Worm (Caenorhabditis elegans) whole organism, L3 larva: ENCODE measurements around the gene clec-258.

ENCODE experiments used
- R02D3.7 ChIP-seq: fragments of 150-350 bp; optimal IDR thresholded peaks from 2 replicates; lab custom pipeline; 2014; ENCODE audit warnings: missing biosample characterization, missing genetic modification characterization
- ZK546.5 ChIP-seq: sonication (generic microtip); optimal IDR thresholded peaks from 2 replicates; lab custom pipeline; 2017; ENCODE audit warnings: missing biosample characterization, missing genetic modification characterization
- aly-2 ChIP-seq: fragments of 150-350 bp; optimal IDR thresholded peaks from 2 replicates; lab custom pipeline; 2014; ENCODE audit warnings: missing biosample characterization, missing genetic modification characterization
- ama-1 ChIP-seq: fragments of 150-350 bp; optimal IDR thresholded peaks from 2 replicates; lab custom pipeline; 2018
- ceh-9 ChIP-seq: sonication (generic microtip); optimal IDR thresholded peaks from 2 replicates; lab custom pipeline; 2018; ENCODE audit warnings: missing biosample characterization, missing genetic modification characterization
- daf-12 ChIP-seq: fragments of 150-350 bp; optimal IDR thresholded peaks from 2 replicates; lab custom pipeline; 2014; ENCODE audit warnings: missing biosample characterization, missing genetic modification reagents, missing genetic modification characterization
- egl-27 ChIP-seq: sonication (generic microtip); optimal IDR thresholded peaks from 4 replicates; lab custom pipeline; 2017; ENCODE audit warnings: missing biosample characterization, missing genetic modification reagents, missing genetic modification characterization
- egl-5 ChIP-seq: fragments of 150-350 bp; optimal IDR thresholded peaks from 2 replicates; lab custom pipeline; 2017; ENCODE audit warnings: missing biosample characterization, missing genetic modification reagents, missing genetic modification characterization, inconsistent platforms
- elt-1 ChIP-seq: fragments of 150-350 bp; optimal IDR thresholded peaks from 2 replicates; lab custom pipeline; 2014; ENCODE audit warnings: missing biosample characterization, missing genetic modification characterization
- elt-2 ChIP-seq: sonication (generic microtip); optimal IDR thresholded peaks from 2 replicates; lab custom pipeline; 2016; ENCODE audit warnings: missing genetic modification reagents, mild to moderate bottlenecking, missing genetic modification characterization, missing compliant biosample characterization
- elt-3 ChIP-seq, 3 experiments: fragments of 150-350 bp in 1 of 3; sonication (generic microtip) in 2 of 3; optimal IDR thresholded peaks; 2 replicates in 2 of 3; 4 replicates in 1 of 3; lab custom pipeline; 2014 to 2017; ENCODE audit warnings: missing biosample characterization in 3 of 3, missing genetic modification characterization in 3 of 3
- fkh-10 ChIP-seq: sonication (generic microtip); optimal IDR thresholded peaks from 2 replicates; lab custom pipeline; 2017; ENCODE audit warnings: missing biosample characterization, missing genetic modification reagents, missing genetic modification characterization
- fkh-2 ChIP-seq: fragments of 150-350 bp; optimal IDR thresholded peaks from 2 replicates; lab custom pipeline; 2014; ENCODE audit warnings: missing biosample characterization, missing genetic modification reagents, missing genetic modification characterization
- fos-1 ChIP-seq: fragments of 150-350 bp; optimal IDR thresholded peaks from 2 replicates; lab custom pipeline; 2014; ENCODE audit warnings: missing biosample characterization, missing genetic modification characterization
- hmg-11 ChIP-seq: sonication (generic microtip); optimal IDR thresholded peaks from 2 replicates; lab custom pipeline; 2016; ENCODE audit warnings: missing genetic modification characterization, missing compliant biosample characterization
- lin-15B ChIP-seq: fragments of 150-350 bp; optimal IDR thresholded peaks from 2 replicates; lab custom pipeline; 2014; ENCODE audit warnings: missing biosample characterization, missing genetic modification characterization
- mdl-1 ChIP-seq: fragments of 150-350 bp; optimal IDR thresholded peaks from 2 replicates; lab custom pipeline; 2014; ENCODE audit warnings: missing biosample characterization, missing genetic modification characterization
- mml-1 ChIP-seq: fragments of 150-350 bp; sonication (generic microtip); optimal IDR thresholded peaks from 3 replicates; lab custom pipeline; 2014; ENCODE audit warnings: missing biosample characterization, missing genetic modification characterization
- nfya-1 ChIP-seq: sonication (generic microtip); optimal IDR thresholded peaks from 2 replicates; lab custom pipeline; 2017; ENCODE audit warnings: missing genetic modification characterization, mild to moderate bottlenecking, missing compliant biosample characterization, antibody characterized with exemption, moderate library complexity; ENCODE audit not compliant: insufficient read depth
- nhr-237 ChIP-seq: fragments of 150-350 bp; optimal IDR thresholded peaks from 2 replicates; lab custom pipeline; 2014; ENCODE audit warnings: missing biosample characterization, missing genetic modification characterization
- nhr-25 ChIP-seq: sonication (generic microtip); optimal IDR thresholded peaks from 2 replicates; lab custom pipeline; 2017; ENCODE audit warnings: missing biosample characterization, missing genetic modification characterization
- nhr-28 ChIP-seq: fragments of 150-350 bp; optimal IDR thresholded peaks from 2 replicates; lab custom pipeline; 2014; ENCODE audit warnings: missing biosample characterization, missing genetic modification characterization
- nhr-67 ChIP-seq: fragments of 150-350 bp; optimal IDR thresholded peaks from 2 replicates; lab custom pipeline; 2014; ENCODE audit warnings: missing biosample characterization, missing genetic modification characterization
- nhr-76 ChIP-seq: fragments of 150-350 bp; sonication (generic microtip); optimal IDR thresholded peaks from 5 replicates; lab custom pipeline; 2014; ENCODE audit warnings: missing biosample characterization, missing genetic modification characterization
- nhr-77 ChIP-seq: fragments of 150-350 bp; optimal IDR thresholded peaks from 2 replicates; lab custom pipeline; 2014; ENCODE audit warnings: missing biosample characterization, missing genetic modification characterization
- pha-4 ChIP-seq: fragments of 150-350 bp; optimal IDR thresholded peaks from 2 replicates; lab custom pipeline; 2014; ENCODE audit warnings: missing biosample characterization, missing genetic modification reagents, missing genetic modification characterization
- sea-2 ChIP-seq: fragments of 150-350 bp; sonication (generic microtip); optimal IDR thresholded peaks from 4 replicates; lab custom pipeline; 2014; ENCODE audit warnings: missing biosample characterization, missing genetic modification reagents, missing genetic modification characterization
- skn-1 ChIP-seq: fragments of 150-350 bp; optimal IDR thresholded peaks from 2 replicates; lab custom pipeline; 2014; ENCODE audit warnings: missing biosample characterization, missing genetic modification characterization
- snpc-4 ChIP-seq: fragments of 150-350 bp; optimal IDR thresholded peaks from 2 replicates; lab custom pipeline; 2014; ENCODE audit warnings: missing biosample characterization, missing genetic modification characterization
- unc-39 ChIP-seq: sonication (generic microtip); optimal IDR thresholded peaks from 4 replicates; lab custom pipeline; 2017; ENCODE audit warnings: missing biosample characterization, missing genetic modification characterization
- zag-1 ChIP-seq: fragments of 150-350 bp; optimal IDR thresholded peaks from 2 replicates; lab custom pipeline; 2014; ENCODE audit warnings: missing biosample characterization, missing genetic modification characterization
- ztf-11 ChIP-seq: fragments of 150-350 bp; optimal IDR thresholded peaks from 2 replicates; lab custom pipeline; 2014; ENCODE audit warnings: missing biosample characterization, missing genetic modification characterization
- ztf-4 ChIP-seq: fragments of 150-350 bp; optimal IDR thresholded peaks from 2 replicates; lab custom pipeline; 2014; ENCODE audit warnings: missing biosample characterization, missing genetic modification characterization

Gene clec-258

DNA sequence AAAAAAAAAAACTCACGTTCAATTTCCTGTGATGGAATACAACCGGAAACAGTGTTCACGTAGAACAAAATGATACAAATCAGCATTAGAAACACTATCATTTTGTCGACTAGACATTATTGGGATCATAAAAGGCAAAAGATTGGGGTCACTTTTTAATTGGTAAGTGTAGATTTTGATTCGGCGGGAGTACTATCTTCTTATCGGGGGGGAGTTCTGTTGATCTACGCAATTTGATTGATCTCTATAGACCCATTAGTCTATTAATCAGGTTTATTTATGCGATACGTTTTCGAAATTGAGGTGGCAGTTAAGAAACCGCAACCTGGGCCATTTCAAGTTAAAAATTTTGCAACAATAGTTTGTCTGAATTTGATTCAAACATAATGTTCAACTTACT lies 12.8 kb downstream of the clec-258 start, which contains the start of gene Y116F11B.2:
Gene Y116F11B.2, minus strand, starts transcription at position 101 of the 400 bp plus-strand sequence.
- no peak for TF ChIP-seq elt-3 (tag; optimal IDR thresholded peaks at IDR 0.05; lab: Kevin White, UChicago)
- no peak for TF ChIP-seq ZK546.5 (tag; lab: Kevin White, UChicago)
- no peak for TF ChIP-seq skn-1
- no peak for TF ChIP-seq egl-27 (tag; lab: Kevin White, UChicago)
- TF ChIP-seq nhr-28 (tag; lab: Kevin White, UChicago): no peak
- TF ChIP-seq egl-5 (tag; lab: Kevin White, UChicago): no peak
- TF ChIP-seq snpc-4 (tag; lab: Kevin White, UChicago): no peak
- no peak for TF ChIP-seq unc-39 (tag; lab: Kevin White, UChicago)
- no peak for TF ChIP-seq elt-1
- no peak for TF ChIP-seq fos-1 (tag; lab: Kevin White, UChicago)

DNA sequence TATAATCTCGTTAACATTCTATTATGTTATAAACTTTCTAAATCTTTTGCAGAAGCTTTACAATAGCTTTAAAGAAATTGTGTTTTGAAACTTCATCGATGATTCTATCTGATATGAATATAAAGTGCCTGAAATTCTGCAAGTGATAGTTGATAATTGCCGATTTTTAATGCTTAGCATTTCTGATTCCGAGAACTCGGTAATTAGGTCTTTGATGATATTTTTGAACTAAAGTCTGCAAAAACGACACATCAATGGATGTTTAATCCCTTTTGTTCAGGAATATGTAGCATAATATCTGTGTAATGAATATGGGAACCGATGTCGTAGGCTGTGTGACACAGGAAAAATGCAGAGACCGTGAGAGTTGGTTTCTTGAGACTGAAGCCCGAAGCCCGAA lies 14.6 kb downstream of the clec-258 start:
- TF ChIP-seq ceh-9 (tag; lab: Kevin White, UChicago): no peak
- TF ChIP-seq elt-3 (tag; optimal IDR thresholded peaks at IDR 0.05; lab: Kevin White, UChicago): no peak
- TF ChIP-seq snpc-4 (tag; lab: Kevin White, UChicago): no peak
- no peak for TF ChIP-seq nhr-77 (tag; lab: Kevin White, UChicago)
- TF ChIP-seq R02D3.7: no peak
- TF ChIP-seq egl-27 (tag; lab: Kevin White, UChicago): no peak
- no peak for TF ChIP-seq ztf-11 (tag; lab: Kevin White, UChicago)
- TF ChIP-seq nhr-76 (tag; lab: Kevin White, UChicago): no peak
- TF ChIP-seq fkh-2 (tag; lab: Kevin White, UChicago): no peak
- no peak for TF ChIP-seq lin-15B (tag; lab: Kevin White, UChicago)
- TF ChIP-seq hmg-11: no peak
- TF ChIP-seq elt-1: no peak
- no peak for TF ChIP-seq mml-1
- TF ChIP-seq elt-2 (tag; lab: Kevin White, UChicago): no peak

DNA sequence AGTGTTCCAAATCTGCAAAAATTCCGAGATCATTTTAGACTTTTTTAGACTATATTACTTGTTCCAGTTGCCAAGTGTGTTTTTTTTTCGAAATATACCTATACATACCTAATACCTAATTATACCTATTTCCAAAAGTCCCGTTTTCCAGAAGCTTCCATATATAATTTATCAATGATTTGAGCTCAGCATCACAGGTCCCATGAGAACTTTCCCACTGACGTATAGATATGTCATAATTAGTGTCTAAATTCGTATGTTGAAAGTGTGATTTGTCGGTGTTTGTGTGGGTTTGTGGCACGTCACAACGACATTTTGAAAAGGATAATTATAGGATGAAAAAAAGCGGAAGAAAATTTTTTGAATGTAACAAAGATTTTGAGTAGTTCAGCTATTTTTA lies 17.3 kb downstream of the clec-258 start:
- TF ChIP-seq zag-1: no peak
- no peak for TF ChIP-seq ZK546.5 (tag; lab: Kevin White, UChicago)
- TF ChIP-seq nhr-67 (tag; lab: Kevin White, UChicago): no peak
- TF ChIP-seq mml-1: no peak
- TF ChIP-seq fkh-2 (tag; lab: Kevin White, UChicago): no peak
- TF ChIP-seq nfya-1 (tag; lab: Kevin White, UChicago): no peak
- TF ChIP-seq ama-1: no peak
- TF ChIP-seq ztf-4 (tag; lab: Kevin White, UChicago): no peak
- TF ChIP-seq egl-5 (tag; lab: Kevin White, UChicago): no peak
- no peak for TF ChIP-seq nhr-25 (tag; lab: Kevin White, UChicago)
- no peak for TF ChIP-seq ceh-9 (tag; lab: Kevin White, UChicago)
- TF ChIP-seq daf-12 (tag; lab: Kevin White, UChicago): no peak
- TF ChIP-seq R02D3.7: no peak
- no peak for TF ChIP-seq pha-4
- TF ChIP-seq fos-1 (tag; lab: Kevin White, UChicago): no peak

DNA sequence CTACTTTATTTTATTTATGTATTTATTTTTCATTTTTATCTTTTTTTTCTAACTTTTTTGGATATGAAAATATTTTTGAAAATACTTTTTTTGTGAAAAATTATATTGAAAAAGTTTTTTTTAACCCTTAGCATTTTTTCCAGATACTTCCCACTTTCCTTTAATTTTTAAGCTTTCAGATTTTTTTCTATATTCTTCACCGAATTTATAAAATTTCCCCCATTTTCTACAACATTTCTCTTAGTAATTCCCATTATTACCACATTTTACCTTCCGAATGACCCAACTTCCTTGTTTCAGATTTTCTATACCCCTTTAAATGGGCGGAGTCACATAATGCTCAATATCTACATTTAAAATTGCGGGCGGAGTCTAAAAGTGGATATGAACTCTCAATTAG lies 26.6 kb downstream of the clec-258 start, which contains the start of gene daf-28:
Gene daf-28, plus strand, starts transcription at position 301 of the 400 bp plus-strand sequence.
- TF ChIP-seq nhr-237: no peak
- TF ChIP-seq nhr-25 (tag; lab: Kevin White, UChicago): no peak
- no peak for TF ChIP-seq mdl-1 (tag; lab: Kevin White, UChicago)
- TF ChIP-seq, all 47 proteins: peak for 0

DNA sequence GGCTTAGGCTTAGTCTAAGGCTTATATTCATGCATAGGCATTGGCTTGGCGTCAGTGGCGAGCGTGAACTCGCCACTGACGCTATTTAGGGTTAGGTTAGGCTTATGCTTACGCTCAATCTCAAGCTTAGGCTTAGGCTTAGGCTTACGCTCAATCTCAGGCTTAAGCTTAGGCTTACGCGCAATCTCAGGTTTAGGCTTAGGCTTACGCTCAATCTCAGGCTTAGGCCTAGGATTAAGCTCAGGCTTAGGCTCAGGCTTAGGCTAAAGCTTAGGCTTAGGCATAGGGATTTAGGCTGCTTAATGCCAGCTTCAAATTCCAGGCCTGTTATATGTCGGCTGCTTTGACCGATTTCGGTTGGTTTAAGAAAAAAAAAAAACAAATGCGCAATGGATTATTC lies 31.9 kb downstream of the clec-258 start:
- TF ChIP-seq mdl-1 (tag; lab: Kevin White, UChicago): no peak
- TF ChIP-seq lin-15B (tag; lab: Kevin White, UChicago): no peak
- no peak for TF ChIP-seq mml-1
- no peak for TF ChIP-seq sea-2 (GFP tag; lab: Kevin White, UChicago)
- no peak for TF ChIP-seq aly-2
- TF ChIP-seq ceh-9 (tag; lab: Kevin White, UChicago): no peak
- TF ChIP-seq, all 47 proteins: peak for 0

DNA sequence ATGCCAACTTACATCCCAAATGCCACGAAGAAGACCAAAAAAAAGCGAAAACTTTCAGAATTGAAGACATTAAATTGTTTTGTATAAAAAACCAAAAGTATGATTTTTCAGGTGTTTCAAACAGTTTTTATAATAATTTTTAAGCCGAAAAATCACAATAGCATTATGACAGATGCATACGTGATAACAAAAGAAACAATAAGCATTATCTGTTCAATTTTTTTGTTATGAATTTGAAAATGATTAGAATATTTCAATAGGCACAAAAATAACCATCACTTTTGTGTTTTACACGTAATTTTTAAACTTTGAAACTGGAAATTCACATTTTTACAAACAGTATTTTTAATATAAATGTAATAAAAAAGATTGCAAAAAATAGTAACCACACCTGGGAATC lies 33.9 kb downstream of the clec-258 start, which contains the start of gene Y116F11B.17:
Gene Y116F11B.17, minus strand, starts transcription at position 101 of the 400 bp plus-strand sequence.
- no peak for TF ChIP-seq fkh-10
